Worm (Caenorhabditis elegans) whole organism, late embryonic: ENCODE measurements around the gene clh-3.

Experiments
- C08G9.2 ChIP-seq: sonication (generic microtip); optimal IDR thresholded peaks from 2 replicates; lab custom pipeline; 2016; ENCODE audit warnings: mild to moderate bottlenecking, missing genetic modification characterization, moderate library complexity, missing compliant biosample characterization
- elt-4 ChIP-seq: sonication (generic microtip); optimal IDR thresholded peaks from 2 replicates; lab custom pipeline; 2016; ENCODE audit warnings: missing genetic modification characterization, missing compliant biosample characterization
- pha-4 ChIP-seq: fragments of 150-350 bp; optimal IDR thresholded peaks from 2 replicates; lab custom pipeline; 2018; ENCODE audit warnings: missing biosample characterization, missing genetic modification reagents, missing genetic modification characterization
- pqm-1 ChIP-seq: sonication (generic microtip); optimal IDR thresholded peaks from 2 replicates; lab custom pipeline; 2016; ENCODE audit warnings: missing genetic modification characterization, missing compliant biosample characterization
- ttx-3 ChIP-seq: sonication (generic microtip); optimal IDR thresholded peaks from 2 replicates; lab custom pipeline; 2016; ENCODE audit warnings: missing genetic modification reagents, missing genetic modification characterization, missing compliant biosample characterization

DNA sequence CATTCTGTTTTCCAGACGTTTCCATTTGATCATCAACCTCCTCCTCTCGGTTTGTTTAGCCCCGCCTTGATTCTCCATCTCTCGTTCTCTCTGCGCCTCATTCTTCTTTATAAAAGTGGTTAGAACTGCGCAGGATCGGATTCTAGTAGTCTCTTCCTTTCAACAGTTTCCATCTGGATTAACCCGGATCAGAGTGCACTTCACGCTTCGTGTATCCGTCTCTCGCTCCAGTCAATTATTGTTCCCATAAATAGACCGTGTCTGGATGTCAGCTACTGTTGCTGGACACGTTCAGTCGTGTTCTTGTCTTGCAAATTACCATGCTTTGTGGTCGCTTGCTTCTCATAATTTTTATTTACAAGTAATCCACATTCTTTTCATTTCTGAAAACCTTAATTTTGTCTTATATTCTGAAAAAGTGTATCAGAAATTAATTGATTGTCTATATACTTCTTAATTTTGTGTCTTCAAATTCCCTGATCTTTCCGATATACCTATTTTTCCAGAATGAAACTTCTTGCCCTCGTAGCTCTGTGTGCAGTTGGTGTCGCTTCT, 3.0 kb upstream of the clh-3 start, which contains the start of gene F32A5.4:
- TF ChIP-seq pqm-1 (tag; lab: Kevin White, UChicago) (no peak), C08G9.2 (no peak), elt-4 (tag; lab: Kevin White, UChicago) (no peak), ttx-3 (no peak), pha-4 (tag; lab: Kevin White, UChicago) (no peak)
